Worm (Caenorhabditis elegans) whole organism, mixed stage, embryonic: ENCODE measurements around the gene unc-132.
A peak's percentile ranks its signal among the peaks of the same experiment; 100 is the strongest.

Experiments used
- ceh-43 ChIP-seq: fragments of 200-800 bp; sonication (Bioruptor generic); optimal IDR thresholded peaks from 2 replicates; lab custom pipeline; 2018; ENCODE audit warnings: mild to moderate bottlenecking, missing genetic modification characterization, moderate library complexity, missing compliant biosample characterization
- ceh-83 ChIP-seq: fragments of 200-800 bp; sonication (Bioruptor generic); optimal IDR thresholded peaks from 2 replicates; lab custom pipeline; 2018; ENCODE audit warnings: mild to moderate bottlenecking, missing genetic modification characterization, missing compliant biosample characterization
- ces-1 ChIP-seq: fragments of 150-350 bp; optimal IDR thresholded peaks from 2 replicates; lab custom pipeline; 2014; ENCODE audit warnings: missing biosample characterization, missing genetic modification reagents, missing genetic modification characterization
- lin-13 ChIP-seq: fragments of 150-350 bp; optimal IDR thresholded peaks from 2 replicates; lab custom pipeline; 2014; ENCODE audit warnings: missing biosample characterization, missing genetic modification characterization
- lin-32 ChIP-seq: fragments of 200-800 bp; sonication (Bioruptor generic); optimal IDR thresholded peaks from 2 replicates; lab custom pipeline; 2018; ENCODE audit warnings: mild to moderate bottlenecking, missing genetic modification characterization, missing compliant biosample characterization
- mls-2 ChIP-seq: sonication (generic microtip); optimal IDR thresholded peaks from 2 replicates; lab custom pipeline; 2016; ENCODE audit warnings: mild to moderate bottlenecking, missing genetic modification characterization, moderate library complexity, missing compliant biosample characterization
- nhr-12 ChIP-seq: fragments of 150-350 bp; optimal IDR thresholded peaks from 2 replicates; lab custom pipeline; 2014; ENCODE audit warnings: missing biosample characterization, missing genetic modification characterization
- pha-4 ChIP-seq: fragments of 150-350 bp; optimal IDR thresholded peaks from 2 replicates; lab custom pipeline; 2018; ENCODE audit warnings: missing biosample characterization, missing genetic modification reagents, missing genetic modification characterization
- snpc-4 ChIP-seq: fragments of 150-350 bp; optimal IDR thresholded peaks from 2 replicates; lab custom pipeline; 2014; ENCODE audit warnings: missing biosample characterization, missing genetic modification characterization
- unc-120 ChIP-seq: sonication (generic microtip); optimal IDR thresholded peaks from 2 replicates; lab custom pipeline; 2017; ENCODE audit warnings: missing genetic modification characterization, missing compliant biosample characterization; ENCODE audit not compliant: poor library complexity, severe bottlenecking
- unc-62 ChIP-seq: fragments of 150-350 bp; optimal IDR thresholded peaks from 2 replicates; lab custom pipeline; 2014; ENCODE audit warnings: missing biosample characterization, missing genetic modification reagents, missing genetic modification characterization

ce11 chrV:3685790-3686208 is 1.1 kb upstream of the unc-132 start, which contains the start of gene W08A12.2:
- TF ChIP-seq mls-2 (tag; lab: Kevin White, UChicago) = no peak
- no peak for TF ChIP-seq lin-13
- no peak for TF ChIP-seq pha-4 (tag; lab: Kevin White, UChicago)
- peak; percentile 7 for TF ChIP-seq unc-62
- TF ChIP-seq unc-120 (tag; lab: Kevin White, UChicago) = peak; percentile 58
- no peak for TF ChIP-seq snpc-4
- TF ChIP-seq nhr-12 (tag; lab: Kevin White, UChicago) = no peak
- TF ChIP-seq ces-1 (GFP tag; lab: Kevin White, UChicago) = no peak
- no peak for TF ChIP-seq ceh-43
- TF ChIP-seq ceh-83 (GFP tag; lab: Kevin White, UChicago) = no peak
- no peak for TF ChIP-seq lin-32
